Comparison of ENCODE assay signal across 5 fruit fly cellular contexts in genomic region chr3R:5789025-5789953, dm6.
A peak's percentile ranks its signal among the peaks of the same experiment; 100 is the strongest.
TF ChIP-seq lines count a peak whose summit lies in the region.

TSS of gene Hat1 (minus strand) at chr3R:5789384.
TSS of gene Rpn5 (plus strand) at chr3R:5789493.

TF ChIP-seq in whole organism, adult, 20 proteins besides CTCF, POLR2A, EP300 and RAD21 (continued from another document):
- no peak for TF ChIP-seq kay (GFP tag; lab: Kevin White, UChicago; ENCODE audit: borderline replicate concordance)
- peak; percentile 98 to 99 for TF ChIP-seq cnc (optimal IDR thresholded peaks at IDR 0.05; lab: Kevin White, UChicago)

TF ChIP-seq in whole organism, embryonic, 481 proteins besides CTCF, POLR2A, EP300 and RAD21 (continued from another document and continues in another):
- TF ChIP-seq Opbp (GFP tag; IDR thresholded peaks at IDR 0.05; lab: Robert Waterston, UW; ENCODE audit: partially characterized antibody) (peak; percentile 98), CG4730 (GFP tag; IDR thresholded peaks at IDR 0.05; lab: Robert Waterston, UW) (peak; percentile 4; the same call in 1 of the 2 replicates), Ada2b (GFP tag; IDR thresholded peaks at IDR 0.05; lab: Robert Waterston, UW) (peak; percentile 56), CG9609 (GFP tag; optimal IDR thresholded peaks at IDR 0.05; lab: Kevin White, UChicago) (peak; percentile 90), shn (GFP tag; optimal IDR thresholded peaks at IDR 0.05; lab: Kevin White, UChicago) (peak; percentile 91), CG15514 (GFP tag; optimal IDR thresholded peaks at IDR 0.05; lab: Kevin White, UChicago) (peak; percentile 56), gcm (GFP tag; optimal IDR thresholded peaks at IDR 0.05; lab: Kevin White, UChicago) (peak; percentile 0), tup (GFP tag; optimal IDR thresholded peaks at IDR 0.05; lab: Kevin White, UChicago) (peak; percentile 56), gfzf (GFP tag; optimal IDR thresholded peaks at IDR 0.05; lab: Kevin White, UChicago) (peak; percentile 38), phol (tag; optimal IDR thresholded peaks at IDR 0.05; lab: Kevin White, UChicago) (peak; percentile 84), CG30020 (tag; optimal IDR thresholded peaks at IDR 0.05; lab: Kevin White, UChicago) (peak; percentile 42), CG7786 (GFP tag; optimal IDR thresholded peaks at IDR 0.05; lab: Kevin White, UChicago) (peak; percentile 93), Ravus (GFP tag; IDR thresholded peaks at IDR 0.05; lab: Robert Waterston, UW) (0 out of 2 replicates have a peak, but pooled peaks have one; percentile 5), vvl (GFP tag; IDR thresholded peaks at IDR 0.05; lab: Robert Waterston, UW) (peak; percentile 59; the same call in 1 of the 2 replicates), Poxn (GFP tag; IDR thresholded peaks at IDR 0.05; lab: Robert Waterston, UW) (0 out of 2 replicates have a peak, but pooled peaks have one; percentile 31), CG4360 (GFP tag; IDR thresholded peaks at IDR 0.05; lab: Robert Waterston, UW) (no peak), fd96Cb (tag; optimal IDR thresholded peaks at IDR 0.05; lab: Kevin White, UChicago) (peak; percentile 67), Drgx (GFP tag; IDR thresholded peaks at IDR 0.05; lab: Robert Waterston, UW) (no peak), sim (GFP tag; IDR thresholded peaks at IDR 0.05; lab: Robert Waterston, UW) (no peak), tna (GFP tag; IDR thresholded peaks at IDR 0.05; lab: Robert Waterston, UW; ENCODE audit: partially characterized antibody) (peak; percentile 17; the same call in 1 of the 2 replicates), Lim3 (GFP tag; IDR thresholded peaks at IDR 0.05; lab: Robert Waterston, UW) (no peak), tll (GFP tag; optimal IDR thresholded peaks at IDR 0.05; lab: Kevin White, UChicago) (peak; percentile 59 to 78), Ets97D (GFP tag; optimal IDR thresholded peaks at IDR 0.05; lab: Kevin White, UChicago) (peak; percentile 87), CG6175 (GFP tag; IDR thresholded peaks at IDR 0.05; lab: Robert Waterston, UW) (no peak), wdn (GFP tag; IDR thresholded peaks at IDR 0.05; lab: Robert Waterston, UW) (no peak), luna (GFP tag; optimal IDR thresholded peaks at IDR 0.05; lab: Kevin White, UChicago) (peak; percentile 80), sima (GFP tag; optimal IDR thresholded peaks at IDR 0.05; lab: Kevin White, UChicago) (peak; percentile 71), Doc2 (GFP tag; IDR thresholded peaks at IDR 0.05; lab: Robert Waterston, UW) (no peak), dmrt99B (tag; optimal IDR thresholded peaks at IDR 0.05; lab: Kevin White, UChicago) (no peak), Med (GFP tag; lab: Kevin White, UChicago) (peak; percentile 97), pros (GFP tag; optimal IDR thresholded peaks at IDR 0.05; lab: Kevin White, UChicago) (no peak)

TF ChIP-seq in whole organism, prepupa, 60 proteins besides CTCF, POLR2A, EP300 and RAD21 (continued from another document and continues in another):
- TF ChIP-seq CG8632 (GFP tag; optimal IDR thresholded peaks at IDR 0.05; lab: Kevin White, UChicago) (peak; percentile 77), Ets96B (tag; optimal IDR thresholded peaks at IDR 0.05; lab: Kevin White, UChicago) (peak; percentile 60), CG8119 (GFP tag; IDR thresholded peaks at IDR 0.05; lab: Robert Waterston, UW) (peak; percentile 48; the same call in 2 of the 3 replicates), CG32006 (GFP tag; optimal IDR thresholded peaks at IDR 0.05; lab: Kevin White, UChicago) (peak; percentile 85), salr (GFP tag; optimal IDR thresholded peaks at IDR 0.05; lab: Kevin White, UChicago) (peak; percentile 55 to 92), CG8319 (GFP tag; optimal IDR thresholded peaks at IDR 0.05; lab: Kevin White, UChicago) (peak; percentile 72), spab (GFP tag; optimal IDR thresholded peaks at IDR 0.05; lab: Kevin White, UChicago) (peak; percentile 46), acj6 (GFP tag; optimal IDR thresholded peaks at IDR 0.05; lab: Kevin White, UChicago) (peak; percentile 87), topi (GFP tag; optimal IDR thresholded peaks at IDR 0.05; lab: Kevin White, UChicago) (peak; percentile 91), achi (GFP tag; optimal IDR thresholded peaks at IDR 0.05; lab: Kevin White, UChicago) (peak; percentile 94), Gug (GFP tag; IDR thresholded peaks at IDR 0.05; lab: Robert Waterston, UW) (peak; percentile 59), CG1621 (tag; optimal IDR thresholded peaks at IDR 0.05; lab: Kevin White, UChicago) (peak; percentile 7), Eip75B (GFP tag; optimal IDR thresholded peaks at IDR 0.05; lab: Kevin White, UChicago) (peak; percentile 92), vri (GFP tag; optimal IDR thresholded peaks at IDR 0.05; lab: Kevin White, UChicago) (peak; percentile 77), CG6276 (GFP tag; optimal IDR thresholded peaks at IDR 0.05; lab: Kevin White, UChicago) (no peak), OdsH (GFP tag; optimal IDR thresholded peaks at IDR 0.05; lab: Kevin White, UChicago) (peak; percentile 92), pdm3 (GFP tag; optimal IDR thresholded peaks at IDR 0.05; lab: Kevin White, UChicago) (peak; percentile 90), CG7368 (GFP tag; optimal IDR thresholded peaks at IDR 0.05; lab: Kevin White, UChicago) (peak; percentile 74), Sox102F (GFP tag; optimal IDR thresholded peaks at IDR 0.05; lab: Kevin White, UChicago) (peak; percentile 87), CG10669 (GFP tag; optimal IDR thresholded peaks at IDR 0.05; lab: Kevin White, UChicago) (no peak), Ets21C (GFP tag; optimal IDR thresholded peaks at IDR 0.05; lab: Kevin White, UChicago) (peak; percentile 90), Hr38 (GFP tag; optimal IDR thresholded peaks at IDR 0.05; lab: Kevin White, UChicago) (peak; percentile 30), CG34406 (GFP tag; optimal IDR thresholded peaks at IDR 0.05; lab: Kevin White, UChicago) (peak; percentile 76), Hr4 (GFP tag; optimal IDR thresholded peaks at IDR 0.05; lab: Kevin White, UChicago) (peak; percentile 89), Blimp-1 (GFP tag; optimal IDR thresholded peaks at IDR 0.05; lab: Kevin White, UChicago) (peak; percentile 59), Eip93F (GFP tag; optimal IDR thresholded peaks at IDR 0.05; lab: Kevin White, UChicago) (no peak), ss (GFP tag; optimal IDR thresholded peaks at IDR 0.05; lab: Kevin White, UChicago) (peak; percentile 20 to 57), CG6792 (GFP tag; optimal IDR thresholded peaks at IDR 0.05; lab: Kevin White, UChicago) (peak; percentile 86), Eip78C (GFP tag; lab: Kevin White, UChicago) (peak; percentile 94), Sox14 (GFP tag; optimal IDR thresholded peaks at IDR 0.05; lab: Kevin White, UChicago) (peak; percentile 91), CG11902 (GFP tag; optimal IDR thresholded peaks at IDR 0.05; lab: Kevin White, UChicago) (peak; percentile 81), CG3919 (GFP tag; optimal IDR thresholded peaks at IDR 0.05; lab: Kevin White, UChicago) (peak; percentile 86), fd85E (GFP tag; optimal IDR thresholded peaks at IDR 0.05; lab: Kevin White, UChicago) (peak; percentile 72)

TF ChIP-seq in whole organism, pupa, 21 proteins besides CTCF, POLR2A, EP300 and RAD21 (continued from another document):
- TF ChIP-seq Snoo (tag; optimal IDR thresholded peaks at IDR 0.05; lab: Kevin White, UChicago), result peak; percentile 70

TF ChIP-seq in whole organism, wandering third instar larva, 38 proteins besides CTCF, POLR2A, EP300 and RAD21 (continued from another document):
- TF ChIP-seq Myc (optimal IDR thresholded peaks at IDR 0.05; lab: Kevin White, UChicago) (peak; percentile 84), h (GFP tag; optimal IDR thresholded peaks at IDR 0.05; lab: Kevin White, UChicago) (peak; percentile 92), N (GFP tag; optimal IDR thresholded peaks at IDR 0.05; lab: Kevin White, UChicago) (no peak), brk (GFP tag; optimal IDR thresholded peaks at IDR 0.05; lab: Kevin White, UChicago) (no peak), CG32264 (GFP tag; optimal IDR thresholded peaks at IDR 0.05; lab: Kevin White, UChicago) (peak; percentile 62), sage (GFP tag; optimal IDR thresholded peaks at IDR 0.05; lab: Kevin White, UChicago) (peak; percentile 42), dmrt93B (GFP tag; optimal IDR thresholded peaks at IDR 0.05; lab: Kevin White, UChicago) (peak; percentile 84), dl (GFP tag; optimal IDR thresholded peaks at IDR 0.05; lab: Kevin White, UChicago; ENCODE audit: insufficient read depth in 1 of 2, partially characterized antibody in 2 of 2) (no peak), rgr (GFP tag; optimal IDR thresholded peaks at IDR 0.05; lab: Kevin White, UChicago) (peak; percentile 92), HLH106 (tag; optimal IDR thresholded peaks at IDR 0.05; lab: Kevin White, UChicago) (peak; percentile 83), dsf (GFP tag; optimal IDR thresholded peaks at IDR 0.05; lab: Kevin White, UChicago; ENCODE audit: borderline replicate concordance) (peak; percentile 85), jim (GFP tag; optimal IDR thresholded peaks at IDR 0.05; lab: Kevin White, UChicago) (no peak), foxo (GFP tag; optimal IDR thresholded peaks at IDR 0.05; lab: Kevin White, UChicago) (peak; percentile 41 to 92), OdsH (GFP tag; optimal IDR thresholded peaks at IDR 0.05; lab: Kevin White, UChicago) (peak; percentile 86), CrebA (GFP tag; optimal IDR thresholded peaks at IDR 0.05; lab: Kevin White, UChicago; ENCODE audit: borderline replicate concordance) (no peak), Sp1 (GFP tag; optimal IDR thresholded peaks at IDR 0.05; lab: Kevin White, UChicago) (peak; percentile 79)
